Worm (Caenorhabditis elegans) whole organism, L4/young adult: ENCODE measurements around the gene ZK938.11.

Source experiments
- W03F9.2 ChIP-seq: fragments of 150-350 bp; optimal IDR thresholded peaks from 2 replicates; lab custom pipeline; 2014; ENCODE audit warnings: missing biosample characterization, missing genetic modification characterization
- him-1 ChIP-seq: sonication (generic microtip); optimal IDR thresholded peaks from 2 replicates; lab custom pipeline; 2016; ENCODE audit warnings: missing genotype, missing genetic modification reagents, missing genetic modification characterization, missing compliant biosample characterization

DNA sequence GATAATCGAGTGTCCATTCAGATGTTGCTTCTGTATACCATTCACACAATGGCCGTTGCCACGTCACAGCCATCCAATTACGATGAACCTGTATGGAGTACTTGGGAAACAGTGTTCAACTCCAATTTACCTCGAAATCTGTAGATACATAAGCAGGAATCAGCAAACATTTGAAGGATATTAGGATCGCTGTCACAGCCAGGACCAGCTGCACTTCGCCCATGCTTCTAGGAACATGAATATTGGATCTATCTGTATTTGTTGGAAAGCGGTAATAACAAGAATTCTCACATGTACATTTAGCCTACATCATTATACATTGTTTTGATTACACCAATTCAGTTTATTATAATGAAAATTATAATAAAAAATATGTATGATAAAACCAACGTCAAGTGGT is 46.0 kb upstream of the ZK938.11 start, which contains the start of gene algn-8:
- TF ChIP-seq him-1, result no peak
- TF ChIP-seq W03F9.2 (tag; lab: Kevin White, UChicago), result no peak
